Worm (Caenorhabditis elegans) whole organism, L1 larva: ENCODE results near the gene F28A12.10.

Experiments used
- C16A3.4 ChIP-seq: fragments of 150-350 bp; optimal IDR thresholded peaks from 2 replicates; lab custom pipeline; 2014; ENCODE audit warnings: missing biosample characterization, missing genetic modification characterization
- C34B4.2 ChIP-seq: sonication (generic microtip); optimal IDR thresholded peaks from 2 replicates; lab custom pipeline; 2017; ENCODE audit warnings: mild to moderate bottlenecking, missing genetic modification characterization, missing compliant biosample characterization
- Y116A8C.19 ChIP-seq: sonication (generic microtip); optimal IDR thresholded peaks from 2 replicates; lab custom pipeline; 2016; ENCODE audit warnings: missing compliant biosample characterization, missing genetic modification characterization, borderline replicate concordance
- aha-1 ChIP-seq: fragments of 150-350 bp; optimal IDR thresholded peaks from 2 replicates; lab custom pipeline; 2014; ENCODE audit warnings: missing biosample characterization, missing genetic modification characterization
- aly-2 ChIP-seq: fragments of 150-350 bp; optimal IDR thresholded peaks from 2 replicates; lab custom pipeline; 2014; ENCODE audit warnings: missing biosample characterization, missing genetic modification characterization
- ceh-8 ChIP-seq: fragments of 200-800 bp; sonication (Bioruptor generic); optimal IDR thresholded peaks from 2 replicates; lab custom pipeline; 2018; ENCODE audit warnings: mild to moderate bottlenecking, missing genetic modification characterization, moderate library complexity, missing compliant biosample characterization
- efl-1 ChIP-seq, 4 experiments: fragments of 150-350 bp; optimal IDR thresholded peaks in 3 of 4; peaks in 1 of 4; 1 replicate in 1 of 4; 2 replicates in 3 of 4; lab custom pipeline; 2014; ENCODE audit warnings: missing biosample characterization in 2 of 4, missing genetic modification characterization in 2 of 4, missing genetic modification reagents in 2 of 4
- ets-5 ChIP-seq: fragments of 200-800 bp; sonication (Bioruptor generic); IDR thresholded peaks from 2 replicates; pipeline ENCODE4 v1.3.6; 2022; ENCODE audit warnings: missing genetic modification characterization, missing compliant biosample characterization
- hlh-17 ChIP-seq: fragments of 200-800 bp; sonication (Bioruptor generic); optimal IDR thresholded peaks from 2 replicates; lab custom pipeline; 2018; ENCODE audit warnings: missing genetic modification characterization, mild to moderate bottlenecking, missing compliant biosample characterization, moderate library complexity, borderline replicate concordance
- isw-1 ChIP-seq: fragments of 200-800 bp; sonication (Bioruptor generic); IDR thresholded peaks from 2 replicates; pipeline ENCODE4 v1.3.6; 2022; ENCODE audit warnings: missing genetic modification characterization, missing compliant biosample characterization
- lin-14 ChIP-seq: fragments of 200-800 bp; sonication (Bioruptor generic); optimal IDR thresholded peaks from 2 replicates; lab custom pipeline; 2018; ENCODE audit warnings: mild to moderate bottlenecking, missing genetic modification characterization, moderate library complexity, missing compliant biosample characterization
- lir-3 ChIP-seq: sonication (generic microtip); optimal IDR thresholded peaks from 2 replicates; lab custom pipeline; 2016; ENCODE audit warnings: mild to moderate bottlenecking, missing genetic modification characterization, moderate library complexity, missing compliant biosample characterization; ENCODE audit not compliant: poor library complexity
- mab-9 ChIP-seq: fragments of 200-800 bp; sonication (Bioruptor generic); IDR thresholded peaks from 2 replicates; pipeline ENCODE4 v1.3.6; 2022; ENCODE audit warnings: missing genetic modification reagents, missing genetic modification characterization, missing compliant biosample characterization
- mdl-1 ChIP-seq, 2 experiments: fragments of 150-350 bp; optimal IDR thresholded peaks; 2 replicates each; lab custom pipeline; 2014 to 2017; ENCODE audit warnings: missing biosample characterization in 2 of 2, missing genetic modification characterization in 2 of 2, inconsistent platforms in 1 of 2
- mef-2 ChIP-seq: fragments of 150-350 bp; optimal IDR thresholded peaks from 2 replicates; lab custom pipeline; 2014; ENCODE audit warnings: missing biosample characterization, missing genetic modification characterization
- mep-1 ChIP-seq: fragments of 150-350 bp; optimal IDR thresholded peaks from 2 replicates; lab custom pipeline; 2014; ENCODE audit warnings: missing biosample characterization, missing genetic modification characterization
- nhr-12 ChIP-seq: sonication (generic microtip); optimal IDR thresholded peaks from 2 replicates; lab custom pipeline; 2017; ENCODE audit warnings: missing biosample characterization, missing genetic modification characterization
- nhr-20 ChIP-seq: sonication (generic microtip); optimal IDR thresholded peaks from 2 replicates; lab custom pipeline; 2016; ENCODE audit warnings: mild to moderate bottlenecking, missing genetic modification characterization, missing compliant biosample characterization
- nhr-237 ChIP-seq: fragments of 150-350 bp; optimal IDR thresholded peaks from 2 replicates; lab custom pipeline; 2014; ENCODE audit warnings: missing biosample characterization, missing genetic modification characterization
- nhr-28 ChIP-seq: fragments of 150-350 bp; optimal IDR thresholded peaks from 2 replicates; lab custom pipeline; 2014; ENCODE audit warnings: missing biosample characterization, missing genetic modification characterization
- nhr-47 ChIP-seq: sonication (generic microtip); optimal IDR thresholded peaks from 2 replicates; lab custom pipeline; 2016; ENCODE audit warnings: mild to moderate bottlenecking, missing genetic modification characterization, moderate library complexity, missing compliant biosample characterization
- nhr-77 ChIP-seq: fragments of 150-350 bp; optimal IDR thresholded peaks from 2 replicates; lab custom pipeline; 2014; ENCODE audit warnings: missing biosample characterization, missing genetic modification characterization
- nhr-85 ChIP-seq: sonication (generic microtip); peaks from one replicate; lab custom pipeline; 2016; ENCODE audit warnings: missing genetic modification characterization, inconsistent platforms, missing compliant biosample characterization
- pag-3 ChIP-seq: sonication (generic microtip); optimal IDR thresholded peaks from 2 replicates; lab custom pipeline; 2017; ENCODE audit warnings: missing genetic modification characterization, mild to moderate bottlenecking, missing compliant biosample characterization, antibody characterized with exemption, borderline replicate concordance; ENCODE audit not compliant: insufficient read depth
- pax-3 ChIP-seq: fragments of 200-800 bp; sonication (Bioruptor generic); optimal IDR thresholded peaks from 2 replicates; lab custom pipeline; 2018; ENCODE audit warnings: mild to moderate bottlenecking, missing genetic modification characterization, moderate library complexity, missing compliant biosample characterization
- rnt-1 ChIP-seq: sonication (generic microtip); optimal IDR thresholded peaks from 2 replicates; lab custom pipeline; 2016; ENCODE audit warnings: mild to moderate bottlenecking, missing genetic modification characterization, moderate library complexity, missing compliant biosample characterization
- snpc-4 ChIP-seq: fragments of 150-350 bp; optimal IDR thresholded peaks from 2 replicates; lab custom pipeline; 2014; ENCODE audit warnings: missing biosample characterization, missing genetic modification characterization
- unc-130 ChIP-seq: fragments of 150-350 bp; optimal IDR thresholded peaks from 2 replicates; lab custom pipeline; 2017; ENCODE audit warnings: missing biosample characterization, missing genetic modification characterization, inconsistent platforms
- unc-86 ChIP-seq: sonication (generic microtip); optimal IDR thresholded peaks from 2 replicates; lab custom pipeline; 2016; ENCODE audit warnings: missing genetic modification characterization, missing compliant biosample characterization
- vab-15 ChIP-seq: sonication (generic microtip); optimal IDR thresholded peaks from 2 replicates; lab custom pipeline; 2017; ENCODE audit warnings: missing genotype, mild to moderate bottlenecking, missing genetic modification characterization, missing compliant biosample characterization
- zag-1 ChIP-seq: fragments of 150-350 bp; optimal IDR thresholded peaks from 2 replicates; lab custom pipeline; 2014; ENCODE audit warnings: missing biosample characterization, missing genetic modification characterization

The F28A12.10 gene

ce11 chrV:8622314-8622713, 15.3 kb downstream of the F28A12.10 start, which contains the start of gene F41E6.1:
F41E6.1 (plus strand) TSS chrV:8622614.
- TF ChIP-seq mef-2 (tag; lab: Kevin White, UChicago) = no peak
- TF ChIP-seq, all 84 proteins: peak for 0

ce11 chrV:8621213-8621612, 16.4 kb downstream of the F28A12.10 start, which contains the start of gene idpc-2:
idpc-2 (minus strand) TSS chrV:8621313.
- TF ChIP-seq snpc-4 (tag; lab: Kevin White, UChicago) (no peak), ets-5 (GFP tag; lab: Robert Waterston, UW) (no peak), lir-3 (tag; lab: Kevin White, UChicago) (no peak), mep-1 (tag; lab: Kevin White, UChicago) (no peak), hlh-17 (GFP tag; lab: Kevin White, UChicago) (no peak), nhr-85 (no peak), pag-3 (tag; lab: Kevin White, UChicago) (no peak), Y116A8C.19 (tag; lab: Kevin White, UChicago) (no peak), C16A3.4 (tag; lab: Kevin White, UChicago) (no peak), mab-9 (no peak), rnt-1 (tag; lab: Kevin White, UChicago) (no peak), pax-3 (no peak), zag-1 (tag; lab: Kevin White, UChicago) (no peak), aha-1 (tag; lab: Kevin White, UChicago) (no peak), vab-15 (tag; lab: Kevin White, UChicago) (no peak), nhr-12 (tag; lab: Kevin White, UChicago) (no peak), mdl-1 (tag; optimal IDR thresholded peaks at IDR 0.05; lab: Kevin White, UChicago) (no peak), nhr-237 (tag; lab: Kevin White, UChicago) (no peak), ceh-8 (GFP tag; lab: Kevin White, UChicago) (no peak)

- TF ChIP-seq nhr-20 (tag; lab: Kevin White, UChicago) = no peak
- TF ChIP-seq nhr-77 (tag; lab: Kevin White, UChicago) = no peak
- TF ChIP-seq C16A3.4 (tag; lab: Kevin White, UChicago) = no peak
- TF ChIP-seq C34B4.2 (tag; lab: Kevin White, UChicago) = no peak
- TF ChIP-seq nhr-47 (tag; lab: Kevin White, UChicago) = no peak
- TF ChIP-seq mab-9 = no peak
- TF ChIP-seq nhr-85 = peak; percentile 79
- TF ChIP-seq vab-15 (tag; lab: Kevin White, UChicago) = no peak
- TF ChIP-seq unc-86 (tag; lab: Kevin White, UChicago) = no peak
- peak; percentile 8 for TF ChIP-seq rnt-1 (tag; lab: Kevin White, UChicago)
- no peak for TF ChIP-seq pax-3
- peak; percentile 38 for TF ChIP-seq lin-14 (GFP tag; lab: Kevin White, UChicago)
- TF ChIP-seq unc-130 (tag; lab: Kevin White, UChicago) = no peak
- TF ChIP-seq nhr-28 (tag; lab: Kevin White, UChicago) = no peak
- TF ChIP-seq isw-1 (GFP tag; lab: Robert Waterston, UW) = no peak
- no peak for TF ChIP-seq zag-1 (tag; lab: Kevin White, UChicago)
- no peak for TF ChIP-seq hlh-17 (GFP tag; lab: Kevin White, UChicago)
These were observed 18.8 kb downstream of the F28A12.10 start, which contains the start of gene grd-5 for ce11 chrV:8618738-8619137. grd-5 (plus strand) TSS chrV:8619032.

- TF ChIP-seq aly-2 (peak; percentile 13), lin-14 (GFP tag; lab: Kevin White, UChicago) (no peak), efl-1 (optimal IDR thresholded peaks at IDR 0.05; lab: Kevin White, UChicago) (no peak), efl-1 (GFP tag; optimal IDR thresholded peaks at IDR 0.05 in 1 of 2; lab: Kevin White, UChicago) (peak in 1 of 2 experiments; percentile 89)
These were observed 21.9 kb downstream of the F28A12.10 start for ce11 chrV:8615711-8616110.
